Fruit fly (Drosophila melanogaster): Measurements from ENCODE around the gene CG15005.

The CG15005 gene

DNA sequence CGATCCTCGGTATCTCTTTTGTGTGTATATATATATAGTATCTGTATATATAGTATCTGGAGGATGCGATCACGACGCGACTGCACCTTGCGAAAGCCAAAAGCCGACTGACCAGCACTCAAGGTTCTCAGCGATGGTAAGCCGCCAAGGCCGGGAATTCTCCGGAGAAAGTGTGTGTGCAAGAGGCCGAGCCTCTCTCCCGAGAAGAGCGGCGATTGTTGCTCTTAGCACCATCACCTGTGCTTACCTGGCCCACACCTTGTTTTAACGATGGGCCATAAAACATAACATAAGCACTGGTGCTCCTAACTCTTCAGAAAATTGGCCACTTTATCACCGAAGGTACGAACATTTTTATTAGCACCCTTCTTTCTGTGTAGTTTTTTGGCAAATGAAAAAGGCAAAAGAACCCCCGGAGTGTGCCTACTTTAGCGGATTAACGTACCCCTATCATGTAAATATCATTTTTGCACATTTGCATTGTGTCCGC lies 36.7 kb downstream of the CG15005 start, which contains the start of gene mas:
Gene mas, minus strand, starts transcription at position 112 of the 490 bp plus-strand sequence.
- TF ChIP-seq CG1620 (GFP tag; optimal IDR thresholded peaks at IDR 0.05): no peak
- TF ChIP-seq cic (GFP tag; optimal IDR thresholded peaks at IDR 0.05): no peak
- no peak for TF ChIP-seq bab1 (GFP tag; optimal IDR thresholded peaks at IDR 0.05)
- no peak for TF ChIP-seq CG14711 (tag; optimal IDR thresholded peaks at IDR 0.05)
- no peak for TF ChIP-seq Hr96 (GFP tag; optimal IDR thresholded peaks at IDR 0.05)
- TF ChIP-seq Mnt (GFP tag; optimal IDR thresholded peaks at IDR 0.05): no peak

DNA sequence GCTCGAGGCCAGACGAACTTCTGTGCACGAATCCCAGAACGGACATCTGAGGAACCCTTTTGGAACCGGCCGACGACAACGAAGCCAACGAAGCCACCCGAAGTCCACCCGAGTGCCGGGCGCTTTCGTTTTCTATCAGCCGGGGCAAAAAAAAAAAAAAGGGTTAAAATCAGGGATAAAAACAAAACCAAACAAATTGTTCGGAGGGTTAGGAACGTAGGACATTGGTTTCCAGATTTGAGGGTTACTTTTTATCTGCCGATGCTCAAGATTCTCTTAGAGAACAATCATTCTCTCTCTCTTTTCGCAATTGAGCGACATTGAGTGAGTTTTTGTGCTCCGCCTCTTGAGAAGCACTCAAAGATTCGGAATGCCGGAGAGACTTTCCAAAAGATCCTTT lies 43.2 kb downstream of the CG15005 start, which contains the start of gene nab:
Gene nab, minus strand, starts transcription at position 7 of the 400 bp plus-strand sequence.
- TF ChIP-seq CG11617 (GFP tag; optimal IDR thresholded peaks at IDR 0.05) (no peak), ovo (GFP tag; optimal IDR thresholded peaks at IDR 0.05) (no peak), CG33017 (tag; optimal IDR thresholded peaks at IDR 0.05) (no peak), cnc (optimal IDR thresholded peaks at IDR 0.05) (no peak), CG14711 (tag; optimal IDR thresholded peaks at IDR 0.05) (no peak), cic (GFP tag; optimal IDR thresholded peaks at IDR 0.05) (no peak), CG1620 (GFP tag; optimal IDR thresholded peaks at IDR 0.05) (no peak), Hr96 (GFP tag; optimal IDR thresholded peaks at IDR 0.05) (no peak), CG12768 (GFP tag; optimal IDR thresholded peaks at IDR 0.05) (no peak)

DNA sequence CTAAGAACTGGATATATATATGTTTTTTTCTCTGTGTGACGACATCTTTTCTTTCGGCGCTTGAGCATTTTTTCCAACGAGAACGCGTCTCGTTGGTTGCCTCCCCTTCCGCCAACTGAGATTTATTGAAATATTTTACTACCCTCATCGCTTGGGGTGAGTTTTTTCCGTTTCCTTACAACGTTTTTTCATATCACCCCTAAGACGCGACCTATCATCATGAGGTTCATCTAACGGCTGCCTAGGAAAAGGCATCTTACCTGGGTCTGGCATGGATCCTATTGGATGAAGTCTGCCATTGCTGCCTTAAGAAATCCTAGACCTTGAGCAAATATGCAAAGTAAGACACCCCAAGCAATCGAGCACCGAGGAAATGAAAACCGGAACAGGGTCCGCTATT lies 44.9 kb downstream of the CG15005 start:
- no peak for TF ChIP-seq Mnt (GFP tag; optimal IDR thresholded peaks at IDR 0.05)
- no peak for TF ChIP-seq Crg-1 (GFP tag; optimal IDR thresholded peaks at IDR 0.05)
- no peak for TF ChIP-seq bab1 (GFP tag; optimal IDR thresholded peaks at IDR 0.05)
- no peak for TF ChIP-seq ovo (GFP tag; optimal IDR thresholded peaks at IDR 0.05)
- TF ChIP-seq CG33017 (tag; optimal IDR thresholded peaks at IDR 0.05): no peak
- TF ChIP-seq cic (GFP tag; optimal IDR thresholded peaks at IDR 0.05): no peak
- TF ChIP-seq CG1620 (GFP tag; optimal IDR thresholded peaks at IDR 0.05): no peak
- TF ChIP-seq toe (GFP tag; optimal IDR thresholded peaks at IDR 0.05): no peak
- TF ChIP-seq cnc (optimal IDR thresholded peaks at IDR 0.05): no peak
- TF ChIP-seq CG7045 (GFP tag; optimal IDR thresholded peaks at IDR 0.05): no peak
- TF ChIP-seq Clk (GFP tag; optimal IDR thresholded peaks at IDR 0.05): no peak
- TF ChIP-seq pad (GFP tag; optimal IDR thresholded peaks at IDR 0.05): no peak
- TF ChIP-seq Hr96 (GFP tag; optimal IDR thresholded peaks at IDR 0.05): no peak
- TF ChIP-seq CG11617 (GFP tag; optimal IDR thresholded peaks at IDR 0.05): no peak
- TF ChIP-seq CG7101 (tag; optimal IDR thresholded peaks at IDR 0.05): no peak

DNA sequence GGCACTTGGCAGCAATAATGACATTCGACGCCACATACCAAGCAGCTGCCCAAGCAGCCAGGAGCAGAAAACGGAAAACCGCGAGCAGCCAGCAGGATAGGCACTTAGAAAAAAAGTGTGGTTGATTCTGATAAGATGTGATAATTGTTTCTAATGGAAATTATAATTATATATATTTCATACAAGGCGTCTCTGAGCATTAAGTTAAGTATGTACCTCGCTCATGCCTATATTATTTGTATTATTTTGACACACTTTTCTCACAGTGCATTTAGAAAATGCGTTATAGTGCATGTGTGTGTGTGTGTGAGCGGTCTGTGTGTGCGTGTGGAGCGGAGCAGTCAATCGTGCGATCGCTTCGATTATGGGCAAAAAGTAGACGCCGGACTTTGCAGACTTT lies 45.8 kb downstream of the CG15005 start:
- no peak for TF ChIP-seq Crg-1 (GFP tag; optimal IDR thresholded peaks at IDR 0.05)
- TF ChIP-seq tj (GFP tag; optimal IDR thresholded peaks at IDR 0.05): no peak
- TF ChIP-seq pad (GFP tag; optimal IDR thresholded peaks at IDR 0.05): no peak
- TF ChIP-seq CG7101 (tag; optimal IDR thresholded peaks at IDR 0.05): no peak
- no peak for TF ChIP-seq kay (GFP tag; ENCODE audit: borderline replicate concordance)
- TF ChIP-seq ovo (GFP tag; optimal IDR thresholded peaks at IDR 0.05): no peak
- TF ChIP-seq CG7045 (GFP tag; optimal IDR thresholded peaks at IDR 0.05): no peak
- no peak for TF ChIP-seq Clk (GFP tag; optimal IDR thresholded peaks at IDR 0.05)
- TF ChIP-seq Mnt (GFP tag; optimal IDR thresholded peaks at IDR 0.05): no peak
- no peak for TF ChIP-seq CG14711 (tag; optimal IDR thresholded peaks at IDR 0.05)

DNA sequence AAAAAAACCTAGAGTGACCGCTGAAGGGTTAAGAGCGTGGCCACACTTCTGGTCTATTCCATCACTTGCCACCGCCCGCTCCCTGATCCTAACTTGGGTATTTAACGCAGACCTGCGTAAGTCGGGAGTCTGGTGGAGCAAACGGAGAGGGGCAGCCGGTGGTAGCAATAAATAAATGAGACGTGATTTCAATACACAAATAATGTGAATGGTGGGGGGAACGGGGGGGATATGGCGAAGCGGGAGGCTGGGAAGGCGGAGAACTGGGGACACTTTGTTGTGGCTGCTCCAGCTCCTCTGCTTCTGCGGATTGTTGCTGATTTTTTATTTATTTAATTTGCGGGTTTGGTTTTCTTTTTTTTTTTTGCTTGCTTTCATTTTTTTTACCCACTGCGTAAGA lies 46.3 kb downstream of the CG15005 start:
- TF ChIP-seq CG5204 (GFP tag; optimal IDR thresholded peaks at IDR 0.05) (no peak), CG7101 (tag; optimal IDR thresholded peaks at IDR 0.05) (no peak)
